Fruit fly (Drosophila melanogaster) whole organism, embryonic: ENCODE data around the gene abs.

Source experiments
- Abd-B ChIP-seq: fragments of 200-800 bp; sonication (Bioruptor generic); optimal IDR thresholded peaks from 2 replicates; lab custom pipeline; 2018; ENCODE audit warnings: missing biosample characterization, mild to moderate bottlenecking, missing genetic modification characterization, moderate library complexity
- Aef1 ChIP-seq: fragments of 200-800 bp; sonication (Bioruptor generic); IDR thresholded peaks from 3 replicates; pipeline ENCODE4 v1.3.6; 2022; ENCODE audit warnings: missing biosample characterization, missing genetic modification characterization
- CG10209 ChIP-seq: fragments of 200-800 bp; sonication (Bioruptor generic); optimal IDR thresholded peaks from 3 replicates; lab custom pipeline; 2017; ENCODE audit warnings: missing biosample characterization, mild to moderate bottlenecking, missing genetic modification characterization, missing genetic modification reagents
- CG1024 ChIP-seq: fragments of 200-800 bp; sonication (Bioruptor generic); IDR thresholded peaks from 2 replicates; pipeline ENCODE4 v1.3.6; 2022; ENCODE audit warnings: missing biosample characterization, missing genetic modification characterization
- CG10274 ChIP-seq: fragments of 200-800 bp; sonication (Bioruptor generic); optimal IDR thresholded peaks from 3 replicates; lab custom pipeline; 2017; ENCODE audit warnings: missing biosample characterization, mild to moderate bottlenecking, missing genetic modification characterization
- CG15269 ChIP-seq: fragments of 200-800 bp; sonication (Bioruptor generic); optimal IDR thresholded peaks from 2 replicates; lab custom pipeline; 2018; ENCODE audit warnings: missing biosample characterization, mild to moderate bottlenecking, missing genetic modification characterization, moderate library complexity
- CG1529 ChIP-seq: fragments of 200-800 bp; sonication (Bioruptor generic); optimal IDR thresholded peaks from 3 replicates; lab custom pipeline; 2018; ENCODE audit warnings: missing biosample characterization, missing genetic modification characterization
- CG18764 ChIP-seq: fragments of 200-800 bp; sonication (Bioruptor generic); optimal IDR thresholded peaks from 3 replicates; lab custom pipeline; 2016; ENCODE audit warnings: missing biosample characterization, missing genetic modification characterization
- CG2116 ChIP-seq: fragments of 200-800 bp; sonication (Bioruptor generic); optimal IDR thresholded peaks from 3 replicates; lab custom pipeline; 2018; ENCODE audit warnings: missing biosample characterization, mild to moderate bottlenecking, missing genetic modification characterization
- CG2129 ChIP-seq: fragments of 200-800 bp; sonication (Bioruptor generic); IDR thresholded peaks from 2 replicates; pipeline ENCODE4 v1.3.6; 2022; ENCODE audit warnings: missing biosample characterization, missing genetic modification characterization; ENCODE audit not compliant: partially characterized antibody
- CG30431 ChIP-seq: fragments of 200-800 bp; sonication (Bioruptor generic); optimal IDR thresholded peaks from 2 replicates; lab custom pipeline; 2017; ENCODE audit warnings: missing biosample characterization, missing genetic modification characterization
- CG31441 ChIP-seq: fragments of 200-800 bp; sonication (Bioruptor generic); IDR thresholded peaks from 2 replicates; pipeline ENCODE4 v1.3.6; 2022; ENCODE audit warnings: missing biosample characterization, missing genetic modification characterization
- CG33213 ChIP-seq: fragments of 200-800 bp; sonication (Bioruptor generic); optimal IDR thresholded peaks from 3 replicates; lab custom pipeline; 2016; ENCODE audit warnings: missing biosample characterization, missing genetic modification characterization
- CG4730 ChIP-seq: fragments of 200-800 bp; sonication (Bioruptor generic); IDR thresholded peaks from 2 replicates; pipeline ENCODE4 v1.3.6; 2022; ENCODE audit warnings: missing biosample characterization, missing genetic modification characterization
- CG6175 ChIP-seq: fragments of 200-800 bp; sonication (Bioruptor generic); IDR thresholded peaks from 3 replicates; pipeline ENCODE4 v1.3.6; 2022; ENCODE audit warnings: missing biosample characterization, missing genetic modification characterization
- CG7372 ChIP-seq: fragments of 200-800 bp; sonication (Bioruptor generic); IDR thresholded peaks from 2 replicates; pipeline ENCODE4 v1.3.6; 2022; ENCODE audit warnings: missing biosample characterization, missing genetic modification characterization
- CG8478 ChIP-seq: fragments of >200 bp; optimal IDR thresholded peaks from 2 replicates; lab custom pipeline; 2018
- CG9797 ChIP-seq: fragments of 200-800 bp; sonication (Bioruptor generic); optimal IDR thresholded peaks from 3 replicates; lab custom pipeline; 2018; ENCODE audit warnings: missing biosample characterization, mild to moderate bottlenecking, missing genetic modification characterization
- CG9932 ChIP-seq: fragments of 200-800 bp; sonication (Bioruptor generic); IDR thresholded peaks from 2 replicates; pipeline ENCODE4 v1.3.6; 2022; ENCODE audit warnings: missing biosample characterization, missing genetic modification characterization
- D ChIP-seq, 2 experiments: fragments of 200-800 bp in 1 of 2; fragments of >200 bp in 1 of 2; sonication (Bioruptor generic) in 1 of 2; optimal IDR thresholded peaks; 2 replicates in 1 of 2; 3 replicates in 1 of 2; lab custom pipeline; 2017; ENCODE audit warnings: mild to moderate bottlenecking in 1 of 2, missing biosample characterization in 1 of 2, missing genetic modification characterization in 1 of 2, missing genetic modification reagents in 1 of 2
- Dek ChIP-seq: fragments of 200-800 bp; sonication (Bioruptor generic); optimal IDR thresholded peaks from 3 replicates; lab custom pipeline; 2019; ENCODE audit warnings: missing biosample characterization, mild to moderate bottlenecking, missing genetic modification characterization, moderate library complexity
- Dfd ChIP-seq, 2 experiments: fragments of >200 bp; optimal IDR thresholded peaks; 2 replicates each; lab custom pipeline; 2017; ENCODE audit warnings: missing biosample characterization in 2 of 2, missing genetic modification characterization in 2 of 2
- Dref ChIP-seq: fragments of 200-800 bp; sonication (Bioruptor generic); IDR thresholded peaks from 2 replicates; pipeline ENCODE4 v1.3.6; 2022; ENCODE audit warnings: missing biosample characterization, missing genetic modification characterization
- Hmr ChIP-seq: fragments of 200-800 bp; sonication (Bioruptor generic); optimal IDR thresholded peaks from 3 replicates; lab custom pipeline; 2017; ENCODE audit warnings: mild to moderate bottlenecking, missing biosample characterization, missing genetic modification reagents, missing genetic modification characterization
- NC2α ChIP-seq: fragments of 200-800 bp; sonication (Bioruptor generic); optimal IDR thresholded peaks from 2 replicates; lab custom pipeline; 2016; ENCODE audit warnings: missing biosample characterization, missing genetic modification characterization
- Neu2 ChIP-seq: fragments of 200-800 bp; sonication (Bioruptor generic); optimal IDR thresholded peaks from 3 replicates; lab custom pipeline; 2016; ENCODE audit warnings: missing biosample characterization, missing genetic modification characterization, borderline replicate concordance
- Oli ChIP-seq: fragments of 200-800 bp; sonication (Bioruptor generic); optimal IDR thresholded peaks from 2 replicates; lab custom pipeline; 2018; ENCODE audit warnings: missing biosample characterization, mild to moderate bottlenecking, missing genetic modification characterization, moderate library complexity
- Optix ChIP-seq: fragments of 200-800 bp; sonication (Bioruptor generic); IDR thresholded peaks from 3 replicates; pipeline ENCODE4 v1.3.6; 2022; ENCODE audit warnings: missing biosample characterization, missing genetic modification characterization
- Poxn ChIP-seq: fragments of 200-800 bp; sonication (Bioruptor generic); IDR thresholded peaks from 2 replicates; pipeline ENCODE4 v1.3.6; 2022; ENCODE audit warnings: missing biosample characterization, missing genetic modification characterization
- Taf1 ChIP-seq: fragments of 200-800 bp; sonication (Bioruptor generic); IDR thresholded peaks from 2 replicates; pipeline ENCODE4 v1.3.6; 2022; ENCODE audit warnings: missing biosample characterization, missing genetic modification characterization
- abd-A ChIP-seq: fragments of 200-800 bp; sonication (Bioruptor generic); optimal IDR thresholded peaks from 3 replicates; lab custom pipeline; 2019; ENCODE audit warnings: missing biosample characterization, mild to moderate bottlenecking, missing genetic modification characterization, moderate library complexity
- al ChIP-seq: fragments of 200-800 bp; sonication (Bioruptor generic); IDR thresholded peaks from 2 replicates; pipeline ENCODE4 v1.3.6; 2022; ENCODE audit warnings: missing biosample characterization, missing genetic modification characterization
- ato ChIP-seq: fragments of 200-800 bp; sonication (Bioruptor generic); IDR thresholded peaks from 2 replicates; pipeline ENCODE4 v1.3.6; 2022; ENCODE audit warnings: missing biosample characterization, missing genetic modification characterization; ENCODE audit not compliant: partially characterized antibody
- bab2 ChIP-seq: fragments of 200-800 bp; sonication (Bioruptor generic); optimal IDR thresholded peaks from 2 replicates; lab custom pipeline; 2016; ENCODE audit warnings: missing biosample characterization, missing genetic modification characterization
- chinmo ChIP-seq: fragments of 200-800 bp; sonication (Bioruptor generic); IDR thresholded peaks from 4 replicates; pipeline ENCODE4 v1.3.6; 2022; ENCODE audit warnings: missing biosample characterization, missing genetic modification characterization; ENCODE audit not compliant: partially characterized antibody
- crol ChIP-seq: fragments of 200-800 bp; sonication (Bioruptor generic); IDR thresholded peaks from 2 replicates; pipeline ENCODE4 v1.3.6; 2022; ENCODE audit warnings: missing biosample characterization, missing genetic modification characterization
- danr ChIP-seq: fragments of 200-800 bp; sonication (Bioruptor generic); IDR thresholded peaks from 2 replicates; pipeline ENCODE4 v1.3.6; 2022; ENCODE audit warnings: missing biosample characterization, missing genetic modification characterization
- dmrt99B ChIP-seq: fragments of 200-800 bp; sonication (Bioruptor generic); optimal IDR thresholded peaks from 2 replicates; lab custom pipeline; 2018; ENCODE audit warnings: missing biosample characterization, mild to moderate bottlenecking, missing genetic modification characterization, moderate library complexity
- emc ChIP-seq: fragments of 200-800 bp; sonication (Bioruptor generic); optimal IDR thresholded peaks from 2 replicates; lab custom pipeline; 2016; ENCODE audit warnings: missing biosample characterization, missing genetic modification characterization
- ftz-f1 ChIP-seq: fragments of 200-800 bp; sonication (Bioruptor generic); optimal IDR thresholded peaks from 2 replicates; lab custom pipeline; 2016; ENCODE audit warnings: missing biosample characterization, missing genetic modification characterization
- inv ChIP-seq: fragments of 200-800 bp; sonication (Bioruptor generic); IDR thresholded peaks from 2 replicates; pipeline ENCODE4 v1.3.6; 2022; ENCODE audit warnings: missing biosample characterization, missing genetic modification characterization; ENCODE audit not compliant: partially characterized antibody
- lab ChIP-seq: fragments of 200-800 bp; sonication (Bioruptor generic); optimal IDR thresholded peaks from 3 replicates; lab custom pipeline; 2017; ENCODE audit warnings: missing biosample characterization, missing genetic modification characterization, mild to moderate bottlenecking, moderate library complexity, missing genetic modification reagents
- luna ChIP-seq: fragments of 200-800 bp; sonication (Bioruptor generic); optimal IDR thresholded peaks from 2 replicates; lab custom pipeline; 2016; ENCODE audit warnings: missing biosample characterization, missing genetic modification characterization
- nerfin-1 ChIP-seq: fragments of 200-800 bp; sonication (Bioruptor generic); optimal IDR thresholded peaks from 3 replicates; lab custom pipeline; 2019; ENCODE audit warnings: missing biosample characterization, mild to moderate bottlenecking, missing genetic modification characterization, moderate library complexity
- onecut ChIP-seq: fragments of 200-800 bp; sonication (Bioruptor generic); IDR thresholded peaks from 2 replicates; pipeline ENCODE4 v1.3.6; 2022; ENCODE audit warnings: missing biosample characterization, missing genetic modification characterization
- org-1 ChIP-seq: fragments of 200-800 bp; sonication (Bioruptor generic); optimal IDR thresholded peaks from 2 replicates; lab custom pipeline; 2017; ENCODE audit warnings: missing biosample characterization, missing genetic modification characterization
- shn ChIP-seq: fragments of 200-800 bp; sonication (Bioruptor generic); optimal IDR thresholded peaks from 3 replicates; lab custom pipeline; 2016; ENCODE audit warnings: missing biosample characterization, missing genetic modification characterization
- sob ChIP-seq: fragments of 200-800 bp; sonication (Bioruptor generic); IDR thresholded peaks from 2 replicates; pipeline ENCODE4 v1.3.6; 2022; ENCODE audit warnings: missing biosample characterization, missing genetic modification characterization
- tll ChIP-seq, 2 experiments: fragments of 200-800 bp in 1 of 2; fragments of >200 bp in 1 of 2; sonication (Bioruptor generic) in 1 of 2; optimal IDR thresholded peaks; 2 replicates each; lab custom pipeline; 2017 to 2019; ENCODE audit warnings: missing biosample characterization in 2 of 2, missing genetic modification characterization in 2 of 2, mild to moderate bottlenecking in 1 of 2, moderate library complexity in 1 of 2
- wdn ChIP-seq: fragments of 200-800 bp; sonication (Bioruptor generic); IDR thresholded peaks from 2 replicates; pipeline ENCODE4 v1.3.6; 2022; ENCODE audit warnings: missing biosample characterization, missing genetic modification characterization
- zen2 ChIP-seq: fragments of 200-800 bp; sonication (Bioruptor generic); IDR thresholded peaks from 3 replicates; pipeline ENCODE4 v1.3.6; 2022; ENCODE audit warnings: missing biosample characterization, missing genetic modification characterization; ENCODE audit not compliant: partially characterized antibody

Gene abs

DNA sequence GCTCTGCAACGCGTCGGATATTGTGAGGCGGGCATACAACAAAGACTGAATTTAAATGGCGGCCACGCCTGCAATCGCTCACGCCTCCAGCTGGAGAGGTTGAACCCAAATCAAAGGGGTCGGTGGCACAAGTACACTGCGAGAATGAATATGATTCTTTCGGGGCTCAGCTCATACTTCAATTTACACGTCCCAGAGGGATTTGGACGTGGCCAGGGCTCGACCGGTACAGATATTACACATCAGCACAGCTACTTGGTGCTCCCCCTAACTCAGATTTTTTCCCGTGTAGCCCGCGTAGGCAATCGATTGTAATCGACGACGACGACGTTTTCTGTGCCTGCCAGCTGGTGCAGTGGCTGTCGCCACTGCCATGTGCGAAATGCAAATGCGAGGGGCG lies 18.8 kb upstream of the abs start (continued):
- TF ChIP-seq nerfin-1 (tag; lab: Kevin White, UChicago): peak; percentile 57
- peak; percentile 91 for TF ChIP-seq dmrt99B (tag; lab: Kevin White, UChicago)
- TF ChIP-seq CG10209 (GFP tag; lab: Kevin White, UChicago): peak; percentile 72
- TF ChIP-seq CG1024 (GFP tag; lab: Robert Waterston, UW): peak; percentile 84
- peak; percentile 83 for TF ChIP-seq CG6175 (GFP tag; lab: Robert Waterston, UW)
- peak; percentile 90 for TF ChIP-seq Aef1 (GFP tag; lab: Robert Waterston, UW)
- TF ChIP-seq ftz-f1 (GFP tag; lab: Kevin White, UChicago): no peak
- peak; percentile 73 for TF ChIP-seq danr (GFP tag; lab: Robert Waterston, UW)
- peak; percentile 75 for TF ChIP-seq CG4730 (GFP tag; lab: Robert Waterston, UW)
- peak; percentile 29 for TF ChIP-seq emc (GFP tag; lab: Kevin White, UChicago)
- TF ChIP-seq onecut (GFP tag; lab: Robert Waterston, UW): peak; percentile 84
- TF ChIP-seq abd-A (tag; lab: Kevin White, UChicago): no peak
- TF ChIP-seq Dek (tag; lab: Kevin White, UChicago): peak; percentile 44
- TF ChIP-seq CG10274 (GFP tag; lab: Kevin White, UChicago): peak; percentile 37
- no peak for TF ChIP-seq CG2116
- TF ChIP-seq al (GFP tag; lab: Robert Waterston, UW): peak; percentile 68
- no peak for TF ChIP-seq Poxn
- TF ChIP-seq crol (GFP tag; lab: Robert Waterston, UW): no peak
- TF ChIP-seq CG9797 (GFP tag; lab: Kevin White, UChicago): no peak
- TF ChIP-seq Optix (GFP tag; lab: Robert Waterston, UW): peak; percentile 87
- TF ChIP-seq Hmr: peak; percentile 62
- TF ChIP-seq CG7372: peak; percentile 85
- TF ChIP-seq wdn (GFP tag; lab: Robert Waterston, UW): peak; percentile 69
- no peak for TF ChIP-seq inv
- no peak for TF ChIP-seq CG8478
- TF ChIP-seq zen2 (GFP tag; lab: Robert Waterston, UW): no peak
- TF ChIP-seq CG18764: peak; percentile 60
- peak; percentile 34 for TF ChIP-seq NC2α (GFP tag; lab: Kevin White, UChicago)
- peak; percentile 84 for TF ChIP-seq CG15269 (tag; lab: Kevin White, UChicago)
- no peak for TF ChIP-seq Neu2 (GFP tag; lab: Kevin White, UChicago)
- no peak for TF ChIP-seq chinmo
- TF ChIP-seq org-1 (GFP tag; lab: Kevin White, UChicago): peak; percentile 63
- TF ChIP-seq Taf1 (GFP tag; lab: Robert Waterston, UW): peak; percentile 52; the same call in 1 of the 2 replicates
- TF ChIP-seq Abd-B (GFP tag; lab: Kevin White, UChicago): peak; percentile 78
- TF ChIP-seq tll (GFP tag; optimal IDR thresholded peaks at IDR 0.05; lab: Kevin White, UChicago): no peak
- TF ChIP-seq CG30431 (GFP tag; lab: Kevin White, UChicago): peak; percentile 73
- peak; percentile 62 for TF ChIP-seq CG1529 (GFP tag; lab: Kevin White, UChicago)
- TF ChIP-seq CG2129 (GFP tag; lab: Robert Waterston, UW): no peak
- peak; percentile 87 for TF ChIP-seq sob (GFP tag; lab: Robert Waterston, UW)
- no peak for TF ChIP-seq luna (GFP tag; lab: Kevin White, UChicago)
- TF ChIP-seq bab2 (GFP tag; lab: Kevin White, UChicago): peak; percentile 74
- peak; percentile 79 for TF ChIP-seq Oli (tag; lab: Kevin White, UChicago)
- TF ChIP-seq CG33213 (GFP tag; lab: Kevin White, UChicago): peak; percentile 73
- TF ChIP-seq CG31441 (GFP tag; lab: Robert Waterston, UW): peak; percentile 75
- TF ChIP-seq CG9932 (GFP tag; lab: Robert Waterston, UW): peak; percentile 55; the same call in 1 of the 2 replicates
- peak; percentile 82 for TF ChIP-seq lab (GFP tag; lab: Kevin White, UChicago)
- no peak for TF ChIP-seq Dref (GFP tag; lab: Robert Waterston, UW)
- peak; percentile 66 for TF ChIP-seq shn (GFP tag; lab: Kevin White, UChicago)
- no peak for TF ChIP-seq ato (GFP tag; lab: Robert Waterston, UW)
- TF ChIP-seq Dfd (GFP tag; optimal IDR thresholded peaks at IDR 0.05; lab: Kevin White, UChicago): no peak
- TF ChIP-seq D (optimal IDR thresholded peaks at IDR 0.05; lab: Kevin White, UChicago): no peak
- peak; percentile 70 for TF ChIP-seq D (GFP tag; optimal IDR thresholded peaks at IDR 0.05; lab: Kevin White, UChicago)
